Worm (Caenorhabditis elegans) whole organism, late embryonic: ENCODE measurements around the gene C44H9.5.
"Not testable (repeated sequence)": the region's sequence is repeated elsewhere in the genome, so short reads cannot be mapped to it uniquely, and the experiment has no call there.

Experiments
- C08G9.2 ChIP-seq: sonication (generic microtip); optimal IDR thresholded peaks from 2 replicates; lab custom pipeline; 2016; ENCODE audit warnings: mild to moderate bottlenecking, missing genetic modification characterization, moderate library complexity, missing compliant biosample characterization
- C38D4.7 ChIP-seq: fragments of 200-800 bp; sonication (Bioruptor generic); optimal IDR thresholded peaks from 2 replicates; lab custom pipeline; 2018; ENCODE audit warnings: mild to moderate bottlenecking, missing genetic modification characterization, moderate library complexity, missing compliant biosample characterization
- K02D7.2 ChIP-seq: sonication (generic microtip); optimal IDR thresholded peaks from 2 replicates; lab custom pipeline; 2017; ENCODE audit warnings: mild to moderate bottlenecking, missing genetic modification characterization, missing compliant biosample characterization
- T23F11.4 ChIP-seq: fragments of 200-800 bp; sonication (Bioruptor generic); optimal IDR thresholded peaks from 2 replicates; lab custom pipeline; 2018; ENCODE audit warnings: mild to moderate bottlenecking, missing genetic modification characterization, missing compliant biosample characterization
- Y22D7AL.16 ChIP-seq: sonication (generic microtip); optimal IDR thresholded peaks from 2 replicates; lab custom pipeline; 2016; ENCODE audit warnings: missing genetic modification characterization, missing compliant biosample characterization
- ceh-14 ChIP-seq: sonication (generic microtip); optimal IDR thresholded peaks from 2 replicates; lab custom pipeline; 2016; ENCODE audit warnings: missing genotype, missing genetic modification characterization, missing compliant biosample characterization
- ceh-19 ChIP-seq: fragments of 200-800 bp; sonication (Bioruptor generic); optimal IDR thresholded peaks from 2 replicates; lab custom pipeline; 2018; ENCODE audit warnings: mild to moderate bottlenecking, missing genetic modification characterization, missing compliant biosample characterization
- ceh-22 ChIP-seq: sonication (generic microtip); optimal IDR thresholded peaks from 2 replicates; lab custom pipeline; 2017; ENCODE audit warnings: missing biosample characterization, missing genetic modification characterization
- ceh-24 ChIP-seq: sonication (generic microtip); optimal IDR thresholded peaks from 2 replicates; lab custom pipeline; 2016; ENCODE audit warnings: mild to moderate bottlenecking, missing genetic modification characterization, missing compliant biosample characterization
- ceh-45 ChIP-seq: fragments of 200-800 bp; sonication (Bioruptor generic); IDR thresholded peaks from 2 replicates; pipeline ENCODE4 v1.3.6; 2022; ENCODE audit warnings: missing genetic modification reagents, missing genetic modification characterization, missing compliant biosample characterization
- ceh-6 ChIP-seq: fragments of 200-800 bp; sonication (Bioruptor generic); optimal IDR thresholded peaks from 2 replicates; lab custom pipeline; 2018; ENCODE audit warnings: mild to moderate bottlenecking, missing genetic modification characterization, missing compliant biosample characterization
- ceh-9 ChIP-seq: sonication (generic microtip); optimal IDR thresholded peaks from 2 replicates; lab custom pipeline; 2016; ENCODE audit warnings: mild to moderate bottlenecking, missing genetic modification characterization, inconsistent platforms, missing compliant biosample characterization
- che-1 ChIP-seq: sonication (generic microtip); optimal IDR thresholded peaks from 2 replicates; lab custom pipeline; 2016; ENCODE audit warnings: mild to moderate bottlenecking, missing genetic modification characterization, missing compliant biosample characterization
- dve-1 ChIP-seq: sonication (generic microtip); optimal IDR thresholded peaks from 2 replicates; lab custom pipeline; 2017; ENCODE audit warnings: antibody characterized with exemption, mild to moderate bottlenecking, missing genetic modification characterization, missing compliant biosample characterization
- elt-2 ChIP-seq: sonication (generic microtip); optimal IDR thresholded peaks from 2 replicates; lab custom pipeline; 2016; ENCODE audit warnings: missing genetic modification reagents, missing genetic modification characterization, missing compliant biosample characterization
- hlh-13 ChIP-seq: fragments of 200-800 bp; sonication (Bioruptor generic); optimal IDR thresholded peaks from 2 replicates; lab custom pipeline; 2018; ENCODE audit warnings: mild to moderate bottlenecking, missing genetic modification characterization, missing compliant biosample characterization
- hlh-15 ChIP-seq: sonication (generic microtip); optimal IDR thresholded peaks from 2 replicates; lab custom pipeline; 2016; ENCODE audit warnings: missing genetic modification characterization, missing compliant biosample characterization
- hlh-6 ChIP-seq: sonication (generic microtip); optimal IDR thresholded peaks from 2 replicates; lab custom pipeline; 2016; ENCODE audit warnings: missing genotype, missing genetic modification characterization, missing compliant biosample characterization
- lim-6 ChIP-seq: sonication (generic microtip); optimal IDR thresholded peaks from 2 replicates; lab custom pipeline; 2016; ENCODE audit warnings: missing genetic modification characterization, missing compliant biosample characterization
- mec-3 ChIP-seq: sonication (generic microtip); optimal IDR thresholded peaks from 2 replicates; lab custom pipeline; 2016; ENCODE audit warnings: borderline replicate concordance, missing genetic modification characterization, missing compliant biosample characterization
- nfya-1 ChIP-seq: sonication (generic microtip); optimal IDR thresholded peaks from 2 replicates; lab custom pipeline; 2017; ENCODE audit warnings: missing genetic modification characterization, mild to moderate bottlenecking, missing compliant biosample characterization, antibody characterized with exemption, moderate library complexity
- npax-4 ChIP-seq: sonication (generic microtip); optimal IDR thresholded peaks from 2 replicates; lab custom pipeline; 2016; ENCODE audit warnings: missing genetic modification characterization, missing compliant biosample characterization
- odd-2 ChIP-seq: sonication (generic microtip); optimal IDR thresholded peaks from 2 replicates; lab custom pipeline; 2017; ENCODE audit warnings: antibody characterized with exemption, mild to moderate bottlenecking, missing genetic modification characterization, missing compliant biosample characterization
- pag-3 ChIP-seq: sonication (generic microtip); optimal IDR thresholded peaks from 2 replicates; lab custom pipeline; 2016; ENCODE audit warnings: missing compliant biosample characterization, missing genetic modification characterization, borderline replicate concordance
- pax-1 ChIP-seq: fragments of 150-350 bp; optimal IDR thresholded peaks from 2 replicates; lab custom pipeline; 2014; ENCODE audit warnings: missing biosample characterization, missing genetic modification characterization
- pha-4 ChIP-seq: fragments of 150-350 bp; optimal IDR thresholded peaks from 2 replicates; lab custom pipeline; 2018; ENCODE audit warnings: missing biosample characterization, missing genetic modification reagents, missing genetic modification characterization
- pqm-1 ChIP-seq: sonication (generic microtip); optimal IDR thresholded peaks from 2 replicates; lab custom pipeline; 2016; ENCODE audit warnings: missing genetic modification characterization, missing compliant biosample characterization
- pros-1 ChIP-seq: fragments of 150-350 bp; optimal IDR thresholded peaks from 2 replicates; lab custom pipeline; 2014; ENCODE audit warnings: missing biosample characterization, missing genetic modification reagents, missing genetic modification characterization
- syd-9 ChIP-seq: sonication (generic microtip); optimal IDR thresholded peaks from 2 replicates; lab custom pipeline; 2016; ENCODE audit warnings: mild to moderate bottlenecking, missing genetic modification characterization, moderate library complexity, missing compliant biosample characterization
- tbx-2 ChIP-seq: sonication (generic microtip); optimal IDR thresholded peaks from 2 replicates; lab custom pipeline; 2016; ENCODE audit warnings: missing genetic modification characterization, missing compliant biosample characterization
- tbx-7 ChIP-seq: sonication (generic microtip); optimal IDR thresholded peaks from 2 replicates; lab custom pipeline; 2016; ENCODE audit warnings: missing genotype, missing genetic modification characterization, missing compliant biosample characterization
- unc-3 ChIP-seq, 2 experiments: fragments of 200-800 bp in 1 of 2; sonication (Bioruptor generic) in 1 of 2; sonication (generic microtip) in 1 of 2; conservative IDR thresholded peaks in 1 of 2; optimal IDR thresholded peaks in 1 of 2; 2 replicates each; pipeline versions ENCODE4 v1.3.6 to Lab custom; 2016 to 2022; ENCODE audit warnings: missing compliant biosample characterization in 2 of 2, missing genetic modification characterization in 2 of 2, missing genetic modification reagents in 1 of 2
- unc-42 ChIP-seq: sonication (generic microtip); optimal IDR thresholded peaks from 2 replicates; lab custom pipeline; 2016; ENCODE audit warnings: missing genotype, missing genetic modification characterization, missing compliant biosample characterization
- unc-55 ChIP-seq: sonication (generic microtip); optimal IDR thresholded peaks from 2 replicates; lab custom pipeline; 2017; ENCODE audit warnings: missing biosample characterization, missing genetic modification reagents, missing genetic modification characterization
- unc-86 ChIP-seq: sonication (generic microtip); optimal IDR thresholded peaks from 2 replicates; lab custom pipeline; 2016; ENCODE audit warnings: missing genetic modification characterization, missing compliant biosample characterization
- ztf-16 ChIP-seq: sonication (generic microtip); optimal IDR thresholded peaks from 2 replicates; lab custom pipeline; 2017; ENCODE audit warnings: missing genetic modification characterization, missing compliant biosample characterization

The C44H9.5 gene

DNA sequence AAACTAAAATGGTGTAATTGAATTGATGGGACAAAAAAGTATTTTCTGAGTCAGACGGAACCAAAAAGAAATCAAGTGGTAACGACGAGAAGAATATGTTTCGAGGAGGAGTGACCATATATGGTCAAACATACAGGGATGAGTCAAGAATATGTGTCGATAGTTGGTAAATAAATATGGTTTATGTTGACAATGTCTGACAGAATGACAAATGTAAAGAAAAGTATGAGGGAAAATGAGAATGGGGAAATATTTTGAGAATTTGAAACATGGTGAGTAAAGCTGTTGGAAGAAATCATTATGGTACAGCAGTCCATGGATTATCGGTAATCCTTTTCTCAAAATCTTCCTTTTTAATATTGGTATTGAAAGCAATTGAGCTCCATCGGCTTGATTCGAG is 18.3 kb upstream of the C44H9.5 start, which contains the start of gene nspg-1:
nspg-1 (minus strand) TSS at position 101 of the 400 bp plus-strand sequence.
- TF ChIP-seq pqm-1 (no peak), pag-3 (tag; lab: Kevin White, UChicago) (no peak), hlh-15 (tag; lab: Kevin White, UChicago) (no peak), pax-1 (tag; lab: Kevin White, UChicago) (no peak), K02D7.2 (tag; lab: Kevin White, UChicago) (no peak), odd-2 (tag; lab: Kevin White, UChicago) (no peak), syd-9 (tag; lab: Kevin White, UChicago) (no peak)

DNA sequence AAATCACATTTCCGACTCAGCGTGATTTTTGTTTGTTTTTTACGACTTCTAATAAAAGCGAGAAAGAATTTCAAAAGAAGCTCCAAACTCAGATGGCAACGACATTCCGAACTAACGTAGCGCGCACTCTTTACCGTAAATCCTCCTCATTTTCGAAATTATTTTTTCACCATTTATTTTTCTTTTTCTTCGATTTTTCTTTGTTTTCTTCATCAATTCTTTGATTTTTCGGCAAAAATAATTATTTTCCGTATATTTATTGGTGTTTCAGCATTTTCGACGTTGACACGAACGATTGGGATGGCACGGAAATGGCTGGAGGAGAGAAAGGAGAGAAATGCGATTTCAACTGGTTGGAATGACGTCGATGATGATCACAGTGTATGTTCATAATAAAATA is 16.0 kb upstream of the C44H9.5 start, which contains the start of gene T07F10.5:
T07F10.5 (plus strand) TSS at position 301 of the 400 bp plus-strand sequence.
- not testable (repeated sequence) for TF ChIP-seq unc-42 (tag; lab: Kevin White, UChicago); unc-3 (GFP tag; conservative IDR thresholded peaks at IDR 0.05; lab: Robert Waterston, UW); unc-3 (tag; optimal IDR thresholded peaks at IDR 0.05; lab: Kevin White, UChicago); tbx-7 (tag; lab: Kevin White, UChicago)

DNA sequence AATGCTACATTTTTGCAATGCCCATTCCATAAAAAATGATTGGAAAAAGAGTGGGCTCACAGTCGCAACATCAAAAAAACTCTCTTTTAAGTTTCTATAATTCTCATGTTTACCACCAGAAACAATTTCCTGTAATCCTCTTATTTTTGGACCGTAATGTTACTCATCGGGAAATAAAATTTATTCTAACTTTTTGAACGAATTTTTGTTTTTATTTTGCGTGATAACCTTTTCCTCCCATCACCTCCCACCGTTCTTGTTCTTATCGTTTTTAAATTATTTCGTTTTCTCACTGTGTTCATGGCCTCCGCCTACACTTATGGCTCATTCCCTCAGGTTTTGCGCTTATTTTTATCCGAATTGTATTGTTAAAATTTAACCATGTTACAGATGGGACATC is 9.5 kb upstream of the C44H9.5 start, which contains the start of gene anp-1:
anp-1 (plus strand) TSS at position 301 of the 400 bp plus-strand sequence.
- TF ChIP-seq ztf-16 = no peak
- no peak for TF ChIP-seq unc-55
- no peak for TF ChIP-seq ceh-9
- no peak for TF ChIP-seq ceh-24
- TF ChIP-seq tbx-7 (tag; lab: Kevin White, UChicago) = no peak
- no peak for TF ChIP-seq pros-1 (tag; lab: Kevin White, UChicago)
- no peak for TF ChIP-seq nfya-1
- TF ChIP-seq pha-4 = no peak
- no peak for TF ChIP-seq che-1
- TF ChIP-seq elt-2 (tag; lab: Kevin White, UChicago) = no peak
- TF ChIP-seq hlh-13 (GFP tag; lab: Kevin White, UChicago) = no peak

DNA sequence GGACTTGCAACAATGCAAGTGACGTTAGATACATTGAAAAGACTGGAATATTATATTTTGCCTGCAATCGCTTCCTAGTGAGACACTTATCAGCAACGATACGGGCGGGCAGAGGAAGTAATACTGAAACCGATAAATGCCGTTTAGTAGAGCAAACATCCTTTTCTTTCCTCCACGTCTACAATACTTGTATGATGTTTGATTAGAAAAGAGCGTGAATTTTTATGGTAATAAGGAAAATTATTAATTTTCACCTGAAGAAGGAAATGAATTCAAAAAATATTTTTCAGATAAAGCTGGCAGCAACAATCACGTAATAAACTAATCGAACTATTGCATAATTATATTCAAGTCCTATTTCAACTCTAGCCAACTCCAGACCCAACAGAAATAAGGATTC is 5.1 kb upstream of the C44H9.5 start, which contains the start of gene C44H9.7:
C44H9.7 (minus strand) TSS at position 101 of the 400 bp plus-strand sequence.
- TF ChIP-seq pros-1 (tag; lab: Kevin White, UChicago) = no peak
- peak; percentile 53 for TF ChIP-seq elt-2 (tag; lab: Kevin White, UChicago)

DNA sequence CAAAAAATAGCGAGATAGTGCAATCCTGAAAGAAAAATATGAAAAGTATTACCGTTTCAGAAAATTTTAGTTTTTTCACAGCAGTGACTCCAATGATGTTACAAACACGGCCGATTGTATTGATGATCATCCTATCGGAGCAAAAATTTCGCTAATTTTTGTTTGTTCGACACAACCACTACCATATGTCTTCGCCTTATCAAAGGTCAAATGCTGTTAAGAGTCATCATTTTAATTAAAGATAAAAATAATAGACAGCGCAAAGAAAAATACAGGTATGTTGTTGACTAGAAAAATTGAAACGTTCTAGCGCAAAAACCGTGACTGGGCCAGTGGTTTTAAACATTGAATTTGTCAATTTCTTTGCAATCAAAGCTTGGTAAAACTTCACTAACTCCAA is 2.7 kb upstream of the C44H9.5 start:
- TF ChIP-seq nfya-1 (no peak), elt-2 (tag; lab: Kevin White, UChicago) (peak; percentile 51), lim-6 (tag; lab: Kevin White, UChicago) (no peak), C08G9.2 (tag; lab: Kevin White, UChicago) (no peak), che-1 (no peak)

DNA sequence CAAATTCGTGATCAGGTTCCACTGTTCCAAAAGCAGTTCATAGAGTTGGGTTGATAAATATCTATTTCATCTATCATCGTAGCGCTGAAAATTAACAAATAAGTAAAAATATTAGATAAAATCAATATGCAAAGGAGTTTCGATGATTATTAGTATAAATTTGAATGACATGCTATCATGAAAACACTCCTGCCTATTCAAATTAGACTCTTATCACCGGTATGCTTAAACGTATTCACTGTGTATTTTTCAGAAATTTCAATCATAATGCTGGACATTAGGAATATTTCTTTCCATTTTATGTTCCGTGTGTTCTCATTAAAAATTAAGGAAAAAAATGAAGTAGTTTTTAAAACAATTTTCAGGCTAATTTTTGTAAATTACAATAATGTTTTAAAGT is 4.4 kb downstream of the C44H9.5 start, which contains the start of gene C44H9.6:
C44H9.6 (minus strand) TSS at position 101 of the 400 bp plus-strand sequence.
- TF ChIP-seq ceh-6 (GFP tag; lab: Kevin White, UChicago) = no peak
- TF ChIP-seq dve-1 (tag; lab: Kevin White, UChicago) = no peak
- TF ChIP-seq lim-6 (tag; lab: Kevin White, UChicago) = no peak
- TF ChIP-seq tbx-2 (tag; lab: Kevin White, UChicago) = no peak
- no peak for TF ChIP-seq pag-3 (tag; lab: Kevin White, UChicago)
- TF ChIP-seq ceh-45 (GFP tag; lab: Robert Waterston, UW) = no peak
- TF ChIP-seq ceh-22 (tag; lab: Kevin White, UChicago) = no peak
- TF ChIP-seq T23F11.4 = no peak
- TF ChIP-seq ceh-19 (GFP tag; lab: Kevin White, UChicago) = no peak
- no peak for TF ChIP-seq ceh-14 (tag; lab: Kevin White, UChicago)
- TF ChIP-seq pha-4 = no peak
- no peak for TF ChIP-seq mec-3 (tag; lab: Kevin White, UChicago)
- no peak for TF ChIP-seq C38D4.7 (GFP tag; lab: Kevin White, UChicago)
- TF ChIP-seq unc-86 (tag; lab: Kevin White, UChicago) = no peak
- no peak for TF ChIP-seq npax-4 (tag; lab: Kevin White, UChicago)
- TF ChIP-seq hlh-6 (tag; lab: Kevin White, UChicago) = no peak
- TF ChIP-seq Y22D7AL.16 = no peak
- no peak for TF ChIP-seq pqm-1
